Worm (Caenorhabditis elegans): ENCODE data around the gene ceh-100.
A peak's percentile ranks its signal among the peaks of the same experiment; 100 is the strongest.

The ceh-100 gene

ce11 chrII:12626887-12627286 lies 23.4 kb upstream of the ceh-100 start, which contains the start of gene nspe-7:
TSS of gene nspe-7 (plus strand) at chrII:12627187.
- TF ChIP-seq tlp-1 (tag; optimal IDR thresholded peaks at IDR 0.05) = no peak
- TF ChIP-seq nhr-11 (tag; optimal IDR thresholded peaks at IDR 0.05) = no peak
- no peak for TF ChIP-seq elt-3 (tag; optimal IDR thresholded peaks at IDR 0.05)
- TF ChIP-seq isw-1 (GFP tag; IDR thresholded peaks at IDR 0.05) = no peak
- TF ChIP-seq nhr-20 (tag; optimal IDR thresholded peaks at IDR 0.05) = no peak
- TF ChIP-seq C16A3.4 (tag; optimal IDR thresholded peaks at IDR 0.05) = no peak
- no peak for TF ChIP-seq sptf-1 (tag; optimal IDR thresholded peaks at IDR 0.05)

ce11 chrII:12626120-12626624 lies 22.7 kb upstream of the ceh-100 start:
- no peak for TF ChIP-seq grh-1 (GFP tag; IDR thresholded peaks at IDR 0.05)
- no peak for TF ChIP-seq blmp-1 (tag; optimal IDR thresholded peaks at IDR 0.05)
- no peak for TF ChIP-seq zag-1 (tag; optimal IDR thresholded peaks at IDR 0.05)

- TF ChIP-seq Y116A8C.19 (tag; optimal IDR thresholded peaks at IDR 0.05; ENCODE audit: borderline replicate concordance) (no peak), tbx-2 (tag; optimal IDR thresholded peaks at IDR 0.05) (peak; percentile 83), swsn-7 (tag; optimal IDR thresholded peaks at IDR 0.05) (no peak), nhr-47 (tag; optimal IDR thresholded peaks at IDR 0.05) (peak; percentile 66), efl-3 (GFP tag; optimal IDR thresholded peaks at IDR 0.05) (no peak), ces-1 (GFP tag; optimal IDR thresholded peaks at IDR 0.05) (no peak), unc-86 (tag; optimal IDR thresholded peaks at IDR 0.05) (no peak), nhr-77 (tag; optimal IDR thresholded peaks at IDR 0.05) (no peak), C34B4.2 (tag; optimal IDR thresholded peaks at IDR 0.05) (no peak), mdl-1 (tag; optimal IDR thresholded peaks at IDR 0.05) (peak in 1 of 2 experiments; percentile 75), unc-98 (GFP tag; IDR thresholded peaks at IDR 0.05) (no peak), sup-37 (GFP tag; optimal IDR thresholded peaks at IDR 0.05) (no peak), egl-27 (tag; optimal IDR thresholded peaks at IDR 0.05) (no peak), ztf-4 (tag; optimal IDR thresholded peaks at IDR 0.05) (no peak), nhr-71 (tag; optimal IDR thresholded peaks at IDR 0.05) (peak; percentile 84), nhr-12 (tag; optimal IDR thresholded peaks at IDR 0.05) (no peak), lsy-2 (tag; optimal IDR thresholded peaks at IDR 0.05) (peak in 1 of 2 experiments; percentile 28), nhr-76 (tag; optimal IDR thresholded peaks at IDR 0.05) (no peak), elt-2 (tag; optimal IDR thresholded peaks at IDR 0.05) (no peak), sox-4 (tag; optimal IDR thresholded peaks at IDR 0.05) (no peak), ets-5 (GFP tag; IDR thresholded peaks at IDR 0.05) (no peak), alr-1 (tag; optimal IDR thresholded peaks at IDR 0.05; ENCODE audit: borderline replicate concordance) (no peak), lin-15B (tag; optimal IDR thresholded peaks at IDR 0.05) (no peak), hlh-17 (GFP tag; optimal IDR thresholded peaks at IDR 0.05; ENCODE audit: borderline replicate concordance) (no peak), zag-1 (tag; optimal IDR thresholded peaks at IDR 0.05) (no peak), fkh-10 (GFP tag; optimal IDR thresholded peaks at IDR 0.05) (no peak), skn-1 (tag; optimal IDR thresholded peaks at IDR 0.05) (no peak), F16B12.6 (tag; optimal IDR thresholded peaks at IDR 0.05) (no peak), mab-9 (GFP tag; IDR thresholded peaks at IDR 0.05) (no peak), fkh-4 (tag; optimal IDR thresholded peaks at IDR 0.05; ENCODE audit: borderline replicate concordance) (no peak), unc-62 (GFP tag; optimal IDR thresholded peaks at IDR 0.05) (no peak), sptf-1 (tag; optimal IDR thresholded peaks at IDR 0.05) (no peak), pag-3 (tag; optimal IDR thresholded peaks at IDR 0.05; ENCODE audit: borderline replicate concordance, insufficient read depth) (no peak), lin-14 (GFP tag; optimal IDR thresholded peaks at IDR 0.05) (peak; percentile 87), irx-1 (tag; optimal IDR thresholded peaks at IDR 0.05) (no peak), lin-35 (GFP tag; optimal IDR thresholded peaks at IDR 0.05) (peak in 1 of 2 experiments; percentile 74), lir-3 (tag; optimal IDR thresholded peaks at IDR 0.05; ENCODE audit: poor library complexity) (no peak), nhr-90 (tag; optimal IDR thresholded peaks at IDR 0.05; ENCODE audit: poor library complexity) (peak; percentile 74), elt-3 (tag; optimal IDR thresholded peaks at IDR 0.05) (peak; percentile 68 to 97 (median 94)), nhr-237 (tag; optimal IDR thresholded peaks at IDR 0.05) (no peak), fos-1 (tag; optimal IDR thresholded peaks at IDR 0.05) (no peak)
Observed at ce11 chrII:12625673-12626072, 22.2 kb upstream of the ceh-100 start.

All from whole organism, L1 larva.